Worm (Caenorhabditis elegans) whole organism, young adult: ENCODE results near the gene Y4C6A.4.
A peak's percentile ranks its signal among the peaks of the same experiment; 100 is the strongest.
"Not testable (repeated sequence)": the region's sequence is repeated elsewhere in the genome, so short reads cannot be mapped to it uniquely, and the experiment has no call there.

Experiments
- F23B12.7 ChIP-seq: sonication (generic microtip); optimal IDR thresholded peaks from 2 replicates; lab custom pipeline; 2017; ENCODE audit warnings: missing genetic modification characterization, mild to moderate bottlenecking, missing compliant biosample characterization, antibody characterized with exemption, moderate library complexity; ENCODE audit not compliant: insufficient read depth
- F55B11.4 ChIP-seq: sonication (generic microtip); optimal IDR thresholded peaks from 2 replicates; lab custom pipeline; 2016; ENCODE audit warnings: missing compliant biosample characterization, missing genetic modification characterization, borderline replicate concordance; ENCODE audit not compliant: insufficient read depth
- K12H6.12 ChIP-seq: fragments of 200-800 bp; sonication (Bioruptor generic); optimal IDR thresholded peaks from 2 replicates; lab custom pipeline; 2018; ENCODE audit warnings: mild to moderate bottlenecking, missing genetic modification characterization, missing compliant biosample characterization
- Y53F4B.3 ChIP-seq: fragments of 200-800 bp; sonication (Bioruptor generic); IDR thresholded peaks from 2 replicates; pipeline ENCODE4 v1.3.6; 2022; ENCODE audit warnings: missing genetic modification reagents, missing genetic modification characterization, missing compliant biosample characterization
- Y53G8AR.9 ChIP-seq: fragments of 200-800 bp; sonication (Bioruptor generic); conservative IDR thresholded peaks from 2 replicates; pipeline ENCODE4 v1.3.6; 2022; ENCODE audit warnings: missing genetic modification reagents, missing genetic modification characterization, missing compliant biosample characterization
- atf-7 ChIP-seq: sonication (generic microtip); optimal IDR thresholded peaks from 2 replicates; lab custom pipeline; 2017; ENCODE audit warnings: mild to moderate bottlenecking, missing genetic modification characterization, missing compliant biosample characterization
- attf-6 ChIP-seq: fragments of 200-800 bp; sonication (Bioruptor generic); IDR thresholded peaks from 2 replicates; pipeline ENCODE4 v1.3.6; 2022; ENCODE audit warnings: missing genetic modification reagents, missing genetic modification characterization, missing compliant biosample characterization
- bed-1 ChIP-seq: fragments of 200-800 bp; sonication (Bioruptor generic); IDR thresholded peaks from 2 replicates; pipeline ENCODE4 v1.3.6; 2022; ENCODE audit warnings: missing genetic modification reagents, missing genetic modification characterization, missing compliant biosample characterization
- bed-2 ChIP-seq: fragments of 200-800 bp; sonication (Bioruptor generic); IDR thresholded peaks from 2 replicates; pipeline ENCODE4 v1.3.6; 2022; ENCODE audit warnings: missing genetic modification reagents, missing genetic modification characterization, missing compliant biosample characterization
- cebp-2 ChIP-seq: fragments of 200-800 bp; sonication (Bioruptor generic); IDR thresholded peaks from 2 replicates; pipeline ENCODE4 v1.3.6; 2022; ENCODE audit warnings: missing genetic modification characterization, missing compliant biosample characterization
- ceh-100 ChIP-seq: fragments of 200-800 bp; sonication (Bioruptor generic); IDR thresholded peaks from 2 replicates; pipeline ENCODE4 v1.3.6; 2022; ENCODE audit warnings: missing genetic modification reagents, missing genetic modification characterization, missing compliant biosample characterization
- ceh-58 ChIP-seq: fragments of 200-800 bp; sonication (Bioruptor generic); IDR thresholded peaks from 2 replicates; pipeline ENCODE4 v1.3.6; 2022; ENCODE audit warnings: missing genetic modification characterization, missing compliant biosample characterization
- ceh-91 ChIP-seq: fragments of 200-800 bp; sonication (Bioruptor generic); IDR thresholded peaks from 2 replicates; pipeline ENCODE4 v1.3.6; 2022; ENCODE audit warnings: missing genetic modification reagents, missing genetic modification characterization, missing compliant biosample characterization
- efl-1 ChIP-seq: fragments of 150-350 bp; optimal IDR thresholded peaks from 2 replicates; lab custom pipeline; 2014; ENCODE audit warnings: missing biosample characterization, missing genetic modification reagents, missing genetic modification characterization
- ekl-4 ChIP-seq: fragments of 200-800 bp; sonication (Bioruptor generic); IDR thresholded peaks from 2 replicates; pipeline ENCODE4 v1.3.6; 2022; ENCODE audit warnings: missing genetic modification reagents, missing genetic modification characterization, missing compliant biosample characterization
- fkh-3 ChIP-seq: sonication (generic microtip); optimal IDR thresholded peaks from 2 replicates; lab custom pipeline; 2016; ENCODE audit warnings: mild to moderate bottlenecking, missing genetic modification characterization, missing compliant biosample characterization
- him-1 ChIP-seq: sonication (generic microtip); optimal IDR thresholded peaks from 2 replicates; lab custom pipeline; 2016; ENCODE audit warnings: missing genotype, missing genetic modification reagents, missing genetic modification characterization, missing compliant biosample characterization
- hlh-12 ChIP-seq: sonication (generic microtip); optimal IDR thresholded peaks from 2 replicates; lab custom pipeline; 2016; ENCODE audit warnings: missing genetic modification characterization, missing compliant biosample characterization
- hmg-1.2 ChIP-seq: fragments of 200-800 bp; sonication (Bioruptor generic); IDR thresholded peaks from 2 replicates; pipeline ENCODE4 v1.3.6; 2022; ENCODE audit warnings: missing genetic modification reagents, missing genetic modification characterization, missing compliant biosample characterization
- hsf-1 ChIP-seq: fragments of 200-800 bp; sonication (Bioruptor generic); IDR thresholded peaks from 2 replicates; pipeline ENCODE4 v1.3.6; 2022; ENCODE audit warnings: missing genetic modification reagents, missing genetic modification characterization, missing compliant biosample characterization
- let-526 ChIP-seq: fragments of 200-800 bp; sonication (Bioruptor generic); IDR thresholded peaks from 2 replicates; pipeline ENCODE4 v1.3.6; 2022; ENCODE audit warnings: missing genetic modification reagents, missing genetic modification characterization, missing compliant biosample characterization
- lin-35 ChIP-seq, 3 experiments: fragments of 150-350 bp in 2 of 3; sonication (generic microtip) in 1 of 3; optimal IDR thresholded peaks; 2 replicates each; lab custom pipeline; 2014 to 2018; ENCODE audit warnings: missing biosample characterization in 3 of 3, missing genetic modification characterization in 3 of 3, missing genetic modification reagents in 3 of 3
- lin-54 ChIP-seq: fragments of 200-800 bp; sonication (Bioruptor generic); optimal IDR thresholded peaks from 2 replicates; lab custom pipeline; 2018; ENCODE audit warnings: mild to moderate bottlenecking, missing genetic modification characterization, missing compliant biosample characterization
- lsl-1 ChIP-seq: fragments of 200-800 bp; sonication (Bioruptor generic); optimal IDR thresholded peaks from 2 replicates; lab custom pipeline; 2018; ENCODE audit warnings: mild to moderate bottlenecking, missing genetic modification characterization, moderate library complexity, missing compliant biosample characterization
- madf-6 ChIP-seq: fragments of 200-800 bp; sonication (Bioruptor generic); IDR thresholded peaks from 2 replicates; pipeline ENCODE4 v1.3.6; 2022; ENCODE audit warnings: missing genetic modification reagents, missing genetic modification characterization, missing compliant biosample characterization
- nhr-120 ChIP-seq: fragments of 200-800 bp; sonication (Bioruptor generic); IDR thresholded peaks from 2 replicates; pipeline ENCODE4 v1.3.6; 2022; ENCODE audit warnings: missing genetic modification characterization, missing compliant biosample characterization
- sptf-2 ChIP-seq: fragments of 200-800 bp; sonication (Bioruptor generic); optimal IDR thresholded peaks from 2 replicates; lab custom pipeline; 2018; ENCODE audit warnings: mild to moderate bottlenecking, missing genetic modification characterization, missing compliant biosample characterization
- unc-130 ChIP-seq: sonication (generic microtip); optimal IDR thresholded peaks from 2 replicates; lab custom pipeline; 2016; ENCODE audit warnings: missing genetic modification reagents, missing genetic modification characterization, missing compliant biosample characterization
- xnd-1 ChIP-seq: sonication (generic microtip); optimal IDR thresholded peaks from 2 replicates; lab custom pipeline; 2016; ENCODE audit warnings: missing genotype, missing genetic modification reagents, missing genetic modification characterization, missing compliant biosample characterization
- zfh-2 ChIP-seq: fragments of 200-800 bp; sonication (Bioruptor generic); conservative IDR thresholded peaks from 2 replicates; pipeline ENCODE4 v1.3.6; 2022; ENCODE audit warnings: missing genetic modification reagents, missing genetic modification characterization, missing compliant biosample characterization

Y4C6A.4 gene

ce11 chrIV:5486208-5486731 is 33.5 kb downstream of the Y4C6A.4 start, which contains the start of the genes snpc-3.1 and puf-7 (continued):
- TF ChIP-seq madf-6 (GFP tag; lab: Robert Waterston, UW) (peak; percentile 98), lin-54 (GFP tag; lab: Kevin White, UChicago) (peak; percentile 23), hsf-1 (GFP tag; lab: Robert Waterston, UW) (peak; percentile 34; the same call in 1 of the 2 replicates), bed-2 (GFP tag; lab: Robert Waterston, UW) (0 out of 2 replicates have a peak, but pooled peaks have one; percentile 16), ekl-4 (peak; percentile 24; the same call in 1 of the 2 replicates), ceh-91 (GFP tag; lab: Robert Waterston, UW) (peak; percentile 88), lsl-1 (peak; percentile 84), efl-1 (GFP tag; lab: Kevin White, UChicago) (peak; percentile 42), xnd-1 (tag; lab: Kevin White, UChicago) (peak; percentile 90)

DNA sequence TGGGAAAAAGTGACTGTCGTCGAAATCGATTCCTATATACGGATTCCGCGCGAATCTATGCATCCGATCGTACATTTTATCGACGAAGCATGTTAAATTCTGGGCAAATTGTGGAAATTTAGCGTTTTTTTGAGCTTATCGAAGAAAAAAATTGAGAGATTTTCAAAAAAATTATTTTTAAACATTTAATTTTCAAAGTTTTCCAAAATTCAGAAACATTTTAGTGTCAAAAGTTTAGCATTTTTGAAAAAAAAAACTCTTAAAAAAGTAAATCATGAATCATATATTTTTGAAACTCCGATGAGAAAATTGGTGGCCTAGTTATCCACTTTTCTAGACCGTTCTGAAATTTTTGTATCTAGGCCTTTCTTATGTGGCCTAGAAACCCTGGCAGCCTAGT is 38.3 kb downstream of the Y4C6A.4 start, which contains the start of gene B0273.115:
Gene B0273.115, minus strand, starts transcription at position 101 of the 400 bp plus-strand sequence.
- TF ChIP-seq zfh-2 (GFP tag; lab: Robert Waterston, UW); attf-6; lin-35 (GFP tag; optimal IDR thresholded peaks at IDR 0.05; lab: Kevin White, UChicago): not testable (repeated sequence)
- TF ChIP-seq, all 124 proteins: peak for 0; not testable (repeated sequence) for 124

ce11 chrIV:5492196-5492595 is 39.4 kb downstream of the Y4C6A.4 start:
- TF ChIP-seq bed-1 (GFP tag; lab: Robert Waterston, UW) (no peak), him-1 (tag; lab: Kevin White, UChicago) (no peak), let-526 (GFP tag; lab: Robert Waterston, UW) (no peak), attf-6 (no peak), sptf-2 (GFP tag; lab: Kevin White, UChicago) (no peak), nhr-120 (no peak), atf-7 (tag; lab: Kevin White, UChicago) (no peak), cebp-2 (GFP tag; lab: Robert Waterston, UW) (no peak), fkh-3 (tag; lab: Kevin White, UChicago) (no peak), ceh-100 (GFP tag; lab: Robert Waterston, UW) (no peak), F23B12.7 (tag; lab: Kevin White, UChicago) (no peak), unc-130 (GFP tag; lab: Kevin White, UChicago) (no peak)

DNA sequence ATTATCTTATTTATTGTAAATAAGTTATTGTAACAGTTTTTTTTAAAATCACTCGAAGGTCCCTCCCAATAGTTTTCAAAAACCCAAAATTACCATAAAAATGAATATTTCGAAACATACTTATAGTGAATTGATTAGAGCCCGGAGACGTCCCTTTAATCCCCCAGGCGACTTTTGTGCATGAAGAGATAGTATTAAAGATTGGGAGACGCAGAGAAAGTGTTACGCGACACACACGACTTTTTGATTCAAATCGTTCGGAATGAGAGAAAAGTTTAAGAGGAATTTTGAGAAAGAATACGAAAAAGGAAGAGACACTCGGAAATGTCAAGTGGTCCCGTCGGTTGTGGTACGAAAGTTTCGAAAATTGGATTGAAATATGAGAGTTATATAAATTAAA is 40.4 kb downstream of the Y4C6A.4 start:
- TF ChIP-seq hmg-1.2 (GFP tag; lab: Robert Waterston, UW) (peak; percentile 61), K12H6.12 (tag; lab: Kevin White, UChicago) (no peak)

DNA sequence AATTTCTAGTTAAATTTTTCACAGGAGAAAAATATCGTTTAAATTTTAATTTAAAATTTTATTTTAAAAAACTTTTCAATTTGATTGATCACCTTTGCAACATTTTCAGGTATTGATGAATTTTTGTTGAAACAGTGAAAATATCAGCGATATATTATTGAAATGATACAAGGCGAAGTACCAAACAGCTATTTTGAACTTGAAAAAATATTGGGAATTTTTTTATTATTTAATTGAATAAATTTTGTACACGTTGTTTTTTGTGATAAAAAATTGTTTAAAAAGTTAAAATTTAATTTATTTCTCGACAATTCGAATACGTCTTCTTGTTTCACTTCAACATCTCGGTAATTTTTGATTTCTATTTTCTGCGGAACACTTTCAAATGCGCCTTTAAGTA is 40.9 kb downstream of the Y4C6A.4 start, which contains the start of gene B0273.1:
Gene B0273.1, plus strand, starts transcription at position 301 of the 400 bp plus-strand sequence.
- no peak for TF ChIP-seq ceh-58 (GFP tag; lab: Robert Waterston, UW)
- TF ChIP-seq Y53G8AR.9 (GFP tag; lab: Robert Waterston, UW): no peak
- no peak for TF ChIP-seq Y53F4B.3
- TF ChIP-seq F55B11.4 (tag; lab: Kevin White, UChicago): no peak
- TF ChIP-seq hlh-12 (tag; lab: Kevin White, UChicago): no peak
- TF ChIP-seq ceh-91 (GFP tag; lab: Robert Waterston, UW): no peak
- TF ChIP-seq, all 124 proteins: peak for 0
